Fruit fly (Drosophila melanogaster) whole organism, wandering third instar larva: Measurements from ENCODE around the gene Noc2.
A peak's percentile ranks its signal among the peaks of the same experiment; 100 is the strongest.

Experiments used
- CrebA ChIP-seq: fragments of 200-800 bp; sonication (Bioruptor generic); optimal IDR thresholded peaks from 2 replicates; lab custom pipeline; 2016; ENCODE audit warnings: missing biosample characterization, mild to moderate bottlenecking, missing genetic modification characterization, borderline replicate concordance
- Hr83 ChIP-seq: fragments of 200-300 bp; sonication (Bioruptor generic); optimal IDR thresholded peaks from 2 replicates; lab custom pipeline; 2016; ENCODE audit warnings: missing biosample characterization, mild to moderate bottlenecking, missing genetic modification characterization, moderate library complexity; ENCODE audit not compliant: poor library complexity, severe bottlenecking
- Rel ChIP-seq, 2 experiments: fragments of 200-800 bp; sonication (Bioruptor generic) in 1 of 2; optimal IDR thresholded peaks; 2 replicates in 1 of 2; 3 replicates in 1 of 2; lab custom pipeline; 2016 to 2019; ENCODE audit warnings: mild to moderate bottlenecking in 2 of 2, missing biosample characterization in 2 of 2, missing genetic modification characterization in 2 of 2, moderate library complexity in 1 of 2
- foxo ChIP-seq, 2 experiments: fragments of 200-800 bp; sonication (Bioruptor generic); optimal IDR thresholded peaks; 2 replicates in 1 of 2; 3 replicates in 1 of 2; lab custom pipeline; 2016 to 2017; ENCODE audit warnings: missing biosample characterization in 2 of 2, missing genetic modification characterization in 2 of 2
- h ChIP-seq: fragments of 200-800 bp; sonication (Bioruptor generic); optimal IDR thresholded peaks from 3 replicates; lab custom pipeline; 2016; ENCODE audit warnings: missing biosample characterization, mild to moderate bottlenecking, missing genetic modification characterization
- lola ChIP-seq: fragments of >200 bp; optimal IDR thresholded peaks from 2 replicates; lab custom pipeline; 2017; ENCODE audit warnings: missing biosample characterization, missing genetic modification characterization
- sage ChIP-seq: fragments of 200-800 bp; sonication (Bioruptor generic); optimal IDR thresholded peaks from 2 replicates; lab custom pipeline; 2016; ENCODE audit warnings: missing biosample characterization, mild to moderate bottlenecking, missing genetic modification characterization
- usp ChIP-seq: fragments of >200 bp; optimal IDR thresholded peaks from 2 replicates; lab custom pipeline; 2017; ENCODE audit warnings: missing biosample characterization, missing genetic modification characterization

Noc2 gene

dm6 chr2L:21214961-21215362, 51.5 kb downstream of the Noc2 start (continued):
- TF ChIP-seq Rel (GFP tag; optimal IDR thresholded peaks at IDR 0.05; lab: Kevin White, UChicago): no peak
- TF ChIP-seq Rel (tag; optimal IDR thresholded peaks at IDR 0.05; lab: Kevin White, UChicago): peak; percentile 44
- TF ChIP-seq usp (GFP tag; lab: Kevin White, UChicago): no peak
- peak; percentile 4 for TF ChIP-seq Hr83 (GFP tag; lab: Kevin White, UChicago)
- TF ChIP-seq CrebA (GFP tag; lab: Kevin White, UChicago): no peak
- TF ChIP-seq lola (GFP tag; lab: Kevin White, UChicago): no peak
- TF ChIP-seq sage (GFP tag; lab: Kevin White, UChicago): no peak
- TF ChIP-seq h (GFP tag; lab: Kevin White, UChicago): peak; percentile 83
- peak in 1 of 2 experiments; percentile 74 for TF ChIP-seq foxo (GFP tag; optimal IDR thresholded peaks at IDR 0.05; lab: Kevin White, UChicago)
